Worm (Caenorhabditis elegans) whole organism, mixed stage, embryonic: ENCODE data around the gene ZK1321.1.

Source experiments
- elt-1 ChIP-seq: sonication (generic microtip); optimal IDR thresholded peaks from 2 replicates; lab custom pipeline; 2017; ENCODE audit warnings: missing genetic modification characterization, mild to moderate bottlenecking, missing compliant biosample characterization, antibody characterized with exemption, moderate library complexity, borderline replicate concordance; ENCODE audit not compliant: insufficient read depth
- ham-2 ChIP-seq: fragments of 200-800 bp; sonication (Bioruptor generic); optimal IDR thresholded peaks from 2 replicates; lab custom pipeline; 2018; ENCODE audit warnings: mild to moderate bottlenecking, missing genetic modification characterization, missing compliant biosample characterization
- nhr-28 ChIP-seq: fragments of 150-350 bp; optimal IDR thresholded peaks from 2 replicates; lab custom pipeline; 2014; ENCODE audit warnings: missing biosample characterization, missing genetic modification characterization
- pha-4 ChIP-seq: fragments of 150-350 bp; optimal IDR thresholded peaks from 2 replicates; lab custom pipeline; 2018; ENCODE audit warnings: missing biosample characterization, missing genetic modification reagents, missing genetic modification characterization
- snpc-4 ChIP-seq: fragments of 150-350 bp; optimal IDR thresholded peaks from 2 replicates; lab custom pipeline; 2014; ENCODE audit warnings: missing biosample characterization, missing genetic modification characterization

DNA sequence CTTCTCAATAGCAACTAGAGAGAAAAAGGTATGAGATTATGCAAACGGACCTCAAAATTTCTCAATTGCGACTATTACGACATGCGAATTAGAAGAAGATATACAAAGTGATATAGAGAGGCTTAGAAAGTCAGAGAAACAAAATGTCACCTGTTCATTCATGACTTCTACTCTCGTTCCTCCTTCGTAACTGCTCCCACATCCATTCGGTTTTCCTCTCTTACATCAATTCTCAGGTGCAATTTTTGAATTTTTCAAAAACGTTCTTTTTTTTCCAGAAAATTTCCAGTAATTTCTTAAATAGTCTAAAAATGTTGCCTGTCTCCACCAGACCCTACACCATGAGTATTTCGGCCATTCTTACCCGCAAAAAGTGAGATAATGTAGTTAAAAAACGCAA lies 10.9 kb downstream of the ZK1321.1 start:
- TF ChIP-seq ham-2 (GFP tag; lab: Kevin White, UChicago) (no peak), nhr-28 (tag; lab: Kevin White, UChicago) (no peak), snpc-4 (tag; lab: Kevin White, UChicago) (no peak), pha-4 (tag; lab: Kevin White, UChicago) (no peak), elt-1 (no peak)
